Worm (Caenorhabditis elegans) whole organism, early embryonic: ENCODE data around the gene C17B7.15.

Experiments
- aly-1 ChIP-seq: sonication (generic microtip); optimal IDR thresholded peaks from 2 replicates; lab custom pipeline; 2016; ENCODE audit warnings: missing genetic modification characterization, missing compliant biosample characterization
- tra-4 ChIP-seq: sonication (generic microtip); optimal IDR thresholded peaks from 2 replicates; lab custom pipeline; 2017; ENCODE audit warnings: missing genetic modification characterization, missing compliant biosample characterization

DNA sequence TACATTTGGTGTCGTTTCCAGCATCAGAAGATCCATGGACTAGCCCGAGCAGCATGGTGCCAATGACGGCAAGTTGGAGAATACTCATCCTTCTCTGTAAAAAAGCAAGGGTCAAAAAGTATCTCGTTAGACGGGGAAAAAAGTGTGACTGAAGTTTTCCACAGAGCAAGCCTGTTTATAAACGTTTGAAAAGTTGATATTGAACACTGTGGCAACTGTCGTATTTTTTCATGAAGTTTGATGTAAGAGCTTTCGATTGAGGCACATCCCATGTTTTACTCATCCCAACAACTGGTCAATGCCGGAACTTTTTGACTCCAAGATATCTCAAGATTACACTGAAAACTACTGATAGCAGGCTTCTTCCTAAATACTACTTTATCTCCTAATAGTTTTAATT lies 31.0 kb upstream of the C17B7.15 start, which contains the start of gene F35F10.13:
- no peak for TF ChIP-seq aly-1 (tag; lab: Kevin White, UChicago)
- no peak for TF ChIP-seq tra-4
